Worm (Caenorhabditis elegans) whole organism, L3 larva: ENCODE results near the gene F26F12.5.

Source experiments
- R02D3.7 ChIP-seq: fragments of 150-350 bp; optimal IDR thresholded peaks from 2 replicates; lab custom pipeline; 2014; ENCODE audit warnings: missing biosample characterization, missing genetic modification characterization
- aly-2 ChIP-seq: fragments of 150-350 bp; optimal IDR thresholded peaks from 2 replicates; lab custom pipeline; 2014; ENCODE audit warnings: missing biosample characterization, missing genetic modification characterization
- ama-1 ChIP-seq: fragments of 150-350 bp; optimal IDR thresholded peaks from 2 replicates; lab custom pipeline; 2018
- ceh-16 ChIP-seq: sonication (generic microtip); optimal IDR thresholded peaks from 2 replicates; lab custom pipeline; 2017; ENCODE audit warnings: missing biosample characterization, missing genetic modification characterization
- ceh-28 ChIP-seq: fragments of 150-350 bp; optimal IDR thresholded peaks from 2 replicates; lab custom pipeline; 2014; ENCODE audit warnings: missing biosample characterization, missing genetic modification reagents, missing genetic modification characterization
- ceh-82 ChIP-seq: fragments of 150-350 bp; optimal IDR thresholded peaks from 2 replicates; lab custom pipeline; 2014; ENCODE audit warnings: missing biosample characterization, missing genetic modification characterization
- ceh-9 ChIP-seq: sonication (generic microtip); optimal IDR thresholded peaks from 2 replicates; lab custom pipeline; 2018; ENCODE audit warnings: missing biosample characterization, missing genetic modification characterization
- daf-12 ChIP-seq: fragments of 150-350 bp; optimal IDR thresholded peaks from 2 replicates; lab custom pipeline; 2014; ENCODE audit warnings: missing biosample characterization, missing genetic modification reagents, missing genetic modification characterization
- elt-2 ChIP-seq: sonication (generic microtip); optimal IDR thresholded peaks from 2 replicates; lab custom pipeline; 2016; ENCODE audit warnings: missing genetic modification reagents, mild to moderate bottlenecking, missing genetic modification characterization, missing compliant biosample characterization
- elt-3 ChIP-seq, 3 experiments: fragments of 150-350 bp in 1 of 3; sonication (generic microtip) in 2 of 3; optimal IDR thresholded peaks; 2 replicates in 2 of 3; 4 replicates in 1 of 3; lab custom pipeline; 2014 to 2017; ENCODE audit warnings: missing biosample characterization in 3 of 3, missing genetic modification characterization in 3 of 3
- fkh-2 ChIP-seq: fragments of 150-350 bp; optimal IDR thresholded peaks from 2 replicates; lab custom pipeline; 2014; ENCODE audit warnings: missing biosample characterization, missing genetic modification reagents, missing genetic modification characterization
- hmg-11 ChIP-seq: sonication (generic microtip); optimal IDR thresholded peaks from 2 replicates; lab custom pipeline; 2016; ENCODE audit warnings: missing genetic modification characterization, missing compliant biosample characterization
- jun-1 ChIP-seq: fragments of 150-350 bp; optimal IDR thresholded peaks from 2 replicates; lab custom pipeline; 2014; ENCODE audit warnings: missing biosample characterization, missing genetic modification reagents, missing genetic modification characterization
- lin-15B ChIP-seq: fragments of 150-350 bp; optimal IDR thresholded peaks from 2 replicates; lab custom pipeline; 2014; ENCODE audit warnings: missing biosample characterization, missing genetic modification characterization
- lsy-12 ChIP-seq: sonication (generic microtip); optimal IDR thresholded peaks from 2 replicates; lab custom pipeline; 2016; ENCODE audit warnings: mild to moderate bottlenecking, missing genetic modification characterization, missing compliant biosample characterization
- mdl-1 ChIP-seq: fragments of 150-350 bp; optimal IDR thresholded peaks from 2 replicates; lab custom pipeline; 2014; ENCODE audit warnings: missing biosample characterization, missing genetic modification characterization
- mml-1 ChIP-seq: fragments of 150-350 bp; sonication (generic microtip); optimal IDR thresholded peaks from 3 replicates; lab custom pipeline; 2014; ENCODE audit warnings: missing biosample characterization, missing genetic modification characterization
- nhr-11 ChIP-seq: fragments of 150-350 bp; optimal IDR thresholded peaks from 2 replicates; lab custom pipeline; 2014; ENCODE audit warnings: missing biosample characterization, missing genetic modification characterization
- nhr-12 ChIP-seq: fragments of 150-350 bp; optimal IDR thresholded peaks from 2 replicates; lab custom pipeline; 2014; ENCODE audit warnings: missing biosample characterization, missing genetic modification characterization
- nhr-23 ChIP-seq: fragments of 150-350 bp; optimal IDR thresholded peaks from 2 replicates; lab custom pipeline; 2014; ENCODE audit warnings: missing biosample characterization, missing genetic modification reagents, missing genetic modification characterization
- nhr-237 ChIP-seq: fragments of 150-350 bp; optimal IDR thresholded peaks from 2 replicates; lab custom pipeline; 2014; ENCODE audit warnings: missing biosample characterization, missing genetic modification characterization
- nhr-25 ChIP-seq: sonication (generic microtip); optimal IDR thresholded peaks from 2 replicates; lab custom pipeline; 2017; ENCODE audit warnings: missing biosample characterization, missing genetic modification characterization
- nhr-28 ChIP-seq: fragments of 150-350 bp; optimal IDR thresholded peaks from 2 replicates; lab custom pipeline; 2014; ENCODE audit warnings: missing biosample characterization, missing genetic modification characterization
- nhr-43 ChIP-seq: sonication (generic microtip); optimal IDR thresholded peaks from 2 replicates; lab custom pipeline; 2016; ENCODE audit warnings: mild to moderate bottlenecking, missing genetic modification characterization, missing compliant biosample characterization; ENCODE audit not compliant: poor library complexity, severe bottlenecking
- nhr-67 ChIP-seq: fragments of 150-350 bp; optimal IDR thresholded peaks from 2 replicates; lab custom pipeline; 2014; ENCODE audit warnings: missing biosample characterization, missing genetic modification characterization
- nhr-76 ChIP-seq: fragments of 150-350 bp; sonication (generic microtip); optimal IDR thresholded peaks from 5 replicates; lab custom pipeline; 2014; ENCODE audit warnings: missing biosample characterization, missing genetic modification characterization
- nhr-77 ChIP-seq: fragments of 150-350 bp; optimal IDR thresholded peaks from 2 replicates; lab custom pipeline; 2014; ENCODE audit warnings: missing biosample characterization, missing genetic modification characterization
- pha-4 ChIP-seq: fragments of 150-350 bp; optimal IDR thresholded peaks from 2 replicates; lab custom pipeline; 2014; ENCODE audit warnings: missing biosample characterization, missing genetic modification reagents, missing genetic modification characterization
- sea-2 ChIP-seq: fragments of 150-350 bp; sonication (generic microtip); optimal IDR thresholded peaks from 4 replicates; lab custom pipeline; 2014; ENCODE audit warnings: missing biosample characterization, missing genetic modification reagents, missing genetic modification characterization
- skn-1 ChIP-seq: fragments of 150-350 bp; optimal IDR thresholded peaks from 2 replicates; lab custom pipeline; 2014; ENCODE audit warnings: missing biosample characterization, missing genetic modification characterization
- snpc-4 ChIP-seq: fragments of 150-350 bp; optimal IDR thresholded peaks from 2 replicates; lab custom pipeline; 2014; ENCODE audit warnings: missing biosample characterization, missing genetic modification characterization
- tbx-2 ChIP-seq: sonication (generic microtip); optimal IDR thresholded peaks from 2 replicates; lab custom pipeline; 2016; ENCODE audit warnings: mild to moderate bottlenecking, missing genetic modification characterization, missing compliant biosample characterization
- unc-39 ChIP-seq: sonication (generic microtip); optimal IDR thresholded peaks from 4 replicates; lab custom pipeline; 2017; ENCODE audit warnings: missing biosample characterization, missing genetic modification characterization
- unc-62 ChIP-seq: fragments of 150-350 bp; sonication (generic microtip); optimal IDR thresholded peaks from 4 replicates; lab custom pipeline; 2014; ENCODE audit warnings: missing biosample characterization, missing genetic modification reagents, missing genetic modification characterization
- zag-1 ChIP-seq: fragments of 150-350 bp; optimal IDR thresholded peaks from 2 replicates; lab custom pipeline; 2014; ENCODE audit warnings: missing biosample characterization, missing genetic modification characterization
- ztf-11 ChIP-seq: fragments of 150-350 bp; optimal IDR thresholded peaks from 2 replicates; lab custom pipeline; 2014; ENCODE audit warnings: missing biosample characterization, missing genetic modification characterization
- ztf-4 ChIP-seq: fragments of 150-350 bp; optimal IDR thresholded peaks from 2 replicates; lab custom pipeline; 2014; ENCODE audit warnings: missing biosample characterization, missing genetic modification characterization

The F26F12.5 gene

DNA sequence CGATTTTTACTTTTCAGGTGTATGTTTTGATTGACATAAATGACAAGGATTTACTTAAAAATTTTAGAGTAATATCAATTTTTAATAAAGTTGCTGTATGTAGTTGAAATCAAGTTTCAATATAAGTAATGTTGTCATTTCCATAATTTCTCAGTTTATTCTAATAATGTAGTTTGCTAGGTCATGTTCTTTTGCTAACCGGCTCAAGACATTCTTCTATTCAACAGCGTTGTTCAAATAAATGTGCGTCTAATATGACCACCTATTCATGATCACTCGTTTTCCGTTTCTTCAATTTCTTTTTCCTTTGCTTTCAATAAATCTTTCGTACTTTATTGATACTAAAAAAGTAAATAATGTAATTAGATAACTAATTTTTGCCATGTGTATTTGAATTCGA is 15.1 kb upstream of the F26F12.5 start, which contains the start of gene C02G6.3:
C02G6.3 (plus strand) TSS at position 301 of the 400 bp plus-strand sequence.
- TF ChIP-seq lin-15B (tag; lab: Kevin White, UChicago): no peak
- no peak for TF ChIP-seq ceh-28 (tag; lab: Kevin White, UChicago)

ce11 chrV:5876966-5877365 is 12.0 kb upstream of the F26F12.5 start:
- TF ChIP-seq mml-1: no peak
- TF ChIP-seq elt-2 (tag; lab: Kevin White, UChicago): no peak
- TF ChIP-seq ama-1 (lab: Kevin White, UChicago): no peak
- TF ChIP-seq nhr-77 (tag; lab: Kevin White, UChicago): no peak
- no peak for TF ChIP-seq lin-15B (tag; lab: Kevin White, UChicago)
- no peak for TF ChIP-seq ztf-4
- TF ChIP-seq nhr-67: no peak
- no peak for TF ChIP-seq unc-39
- TF ChIP-seq nhr-11 (tag; lab: Kevin White, UChicago): no peak
- no peak for TF ChIP-seq nhr-12 (tag; lab: Kevin White, UChicago)
- no peak for TF ChIP-seq zag-1 (tag; lab: Kevin White, UChicago)
- TF ChIP-seq ceh-9 (tag; lab: Kevin White, UChicago): no peak
- no peak for TF ChIP-seq nhr-25 (tag; lab: Kevin White, UChicago)
- no peak for TF ChIP-seq nhr-76 (tag; lab: Kevin White, UChicago)
- no peak for TF ChIP-seq hmg-11 (tag; lab: Kevin White, UChicago)
- no peak for TF ChIP-seq ceh-28 (tag; lab: Kevin White, UChicago)

ce11 chrV:5871759-5872158 is 6.8 kb upstream of the F26F12.5 start, which contains the start of gene C02G6.2:
Gene C02G6.2 (plus strand): TSS chrV:5872059.
- TF ChIP-seq R02D3.7 (tag; lab: Kevin White, UChicago): no peak
- TF ChIP-seq elt-3 (tag; optimal IDR thresholded peaks at IDR 0.05; lab: Kevin White, UChicago): no peak
- TF ChIP-seq nhr-28 (tag; lab: Kevin White, UChicago): no peak
- no peak for TF ChIP-seq nhr-43
- TF ChIP-seq zag-1 (tag; lab: Kevin White, UChicago): no peak
- no peak for TF ChIP-seq ztf-4
- no peak for TF ChIP-seq daf-12 (tag; lab: Kevin White, UChicago)
- TF ChIP-seq unc-62 (GFP tag; lab: Kevin White, UChicago): no peak
- TF ChIP-seq fkh-2: no peak
- no peak for TF ChIP-seq ceh-82 (tag; lab: Kevin White, UChicago)
- no peak for TF ChIP-seq skn-1
- TF ChIP-seq nhr-237 (tag; lab: Kevin White, UChicago): no peak
- TF ChIP-seq lin-15B (tag; lab: Kevin White, UChicago): no peak
- TF ChIP-seq mdl-1 (tag; lab: Kevin White, UChicago): no peak

DNA sequence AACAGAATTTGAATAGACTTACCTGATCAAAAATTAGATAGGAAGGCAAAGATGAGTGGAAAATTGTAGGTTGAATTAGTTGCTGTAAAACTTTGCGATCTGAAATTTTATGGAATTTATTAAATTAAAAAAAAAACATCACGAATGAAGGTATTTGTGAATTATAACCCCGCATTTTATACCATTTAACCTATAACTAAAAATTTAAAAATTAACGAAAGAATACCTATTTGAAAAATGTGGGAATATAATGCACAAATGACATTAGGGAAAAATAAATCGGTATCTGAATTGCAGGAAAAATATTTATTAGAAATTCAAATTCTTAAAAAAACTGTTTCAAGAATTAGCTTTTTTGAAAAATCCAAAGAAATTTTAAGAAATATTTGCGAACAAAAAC is 4.2 kb upstream of the F26F12.5 start, which contains the start of gene F26F12.4:
F26F12.4 (minus strand) TSS at position 101 of the 400 bp plus-strand sequence.
- TF ChIP-seq lsy-12 (tag; lab: Kevin White, UChicago): no peak
- TF ChIP-seq jun-1 (tag; lab: Kevin White, UChicago): no peak
- TF ChIP-seq tbx-2 (tag; lab: Kevin White, UChicago): no peak
- no peak for TF ChIP-seq nhr-77 (tag; lab: Kevin White, UChicago)
- TF ChIP-seq ztf-11 (tag; lab: Kevin White, UChicago): no peak
- TF ChIP-seq ceh-16 (tag; lab: Kevin White, UChicago): no peak
- no peak for TF ChIP-seq skn-1
- TF ChIP-seq sea-2 (GFP tag; lab: Kevin White, UChicago): no peak
- TF ChIP-seq pha-4 (tag; lab: Kevin White, UChicago): no peak
- TF ChIP-seq ceh-82 (tag; lab: Kevin White, UChicago): no peak
- TF ChIP-seq nhr-25 (tag; lab: Kevin White, UChicago): no peak
- no peak for TF ChIP-seq aly-2
- no peak for TF ChIP-seq nhr-23 (tag; lab: Kevin White, UChicago)
- no peak for TF ChIP-seq hmg-11 (tag; lab: Kevin White, UChicago)
- no peak for TF ChIP-seq nhr-28 (tag; lab: Kevin White, UChicago)
- no peak for TF ChIP-seq fkh-2
- TF ChIP-seq ceh-28 (tag; lab: Kevin White, UChicago): no peak
- TF ChIP-seq snpc-4 (tag; lab: Kevin White, UChicago): no peak
- no peak for TF ChIP-seq nhr-12 (tag; lab: Kevin White, UChicago)
- no peak for TF ChIP-seq nhr-237 (tag; lab: Kevin White, UChicago)
